Fruit fly (Drosophila melanogaster) whole organism, wandering third instar larva: ENCODE data around the gene pyd.

Source experiments
- Abd-B ChIP-seq: fragments of >200 bp; optimal IDR thresholded peaks from 2 replicates; lab custom pipeline; 2017; ENCODE audit warnings: missing biosample characterization, missing genetic modification characterization
- CrebA ChIP-seq: fragments of 200-800 bp; sonication (Bioruptor generic); optimal IDR thresholded peaks from 2 replicates; lab custom pipeline; 2016; ENCODE audit warnings: missing biosample characterization, mild to moderate bottlenecking, missing genetic modification characterization, borderline replicate concordance
- Hnf4 ChIP-seq: fragments of 200-800 bp; sonication (Bioruptor generic); optimal IDR thresholded peaks from 2 replicates; lab custom pipeline; 2016; ENCODE audit warnings: missing biosample characterization, mild to moderate bottlenecking, missing genetic modification characterization
- Rel ChIP-seq, 2 experiments: fragments of 200-800 bp; sonication (Bioruptor generic) in 1 of 2; optimal IDR thresholded peaks; 2 replicates in 1 of 2; 3 replicates in 1 of 2; lab custom pipeline; 2016 to 2019; ENCODE audit warnings: mild to moderate bottlenecking in 2 of 2, missing biosample characterization in 2 of 2, missing genetic modification characterization in 2 of 2, moderate library complexity in 1 of 2
- br ChIP-seq: fragments of 200-800 bp; sonication (Bioruptor generic); optimal IDR thresholded peaks from 2 replicates; lab custom pipeline; 2016; ENCODE audit warnings: missing biosample characterization, missing genetic modification characterization
- brk ChIP-seq: fragments of 200-800 bp; sonication (Bioruptor generic); optimal IDR thresholded peaks from 2 replicates; lab custom pipeline; 2016; ENCODE audit warnings: missing biosample characterization, mild to moderate bottlenecking, missing genetic modification characterization
- fru ChIP-seq: fragments of 200-800 bp; sonication (Bioruptor generic); optimal IDR thresholded peaks from 3 replicates; lab custom pipeline; 2016; ENCODE audit warnings: missing biosample characterization, mild to moderate bottlenecking, missing genetic modification characterization
- jim ChIP-seq: fragments of 175-275, 200-325 bp; sonication (Bioruptor generic); optimal IDR thresholded peaks from 2 replicates; lab custom pipeline; 2016; ENCODE audit warnings: missing biosample characterization, mild to moderate bottlenecking, missing genetic modification characterization
- lola ChIP-seq: fragments of >200 bp; optimal IDR thresholded peaks from 2 replicates; lab custom pipeline; 2017; ENCODE audit warnings: missing biosample characterization, missing genetic modification characterization
- woc ChIP-seq: sonication (Bioruptor generic); optimal IDR thresholded peaks from 2 replicates; lab custom pipeline; 2016; ENCODE audit warnings: missing biosample characterization, mild to moderate bottlenecking, missing genetic modification characterization

dm6 chr3R:8922617-8923242, 9.0 kb downstream of the pyd start:
- TF ChIP-seq jim (GFP tag; lab: Kevin White, UChicago) (no peak), Hnf4 (GFP tag; lab: Kevin White, UChicago) (no peak), br (GFP tag; lab: Kevin White, UChicago) (no peak), Rel (GFP tag; optimal IDR thresholded peaks at IDR 0.05; lab: Kevin White, UChicago) (no peak), Rel (tag; optimal IDR thresholded peaks at IDR 0.05; lab: Kevin White, UChicago) (peak; percentile 17), Abd-B (GFP tag; lab: Kevin White, UChicago) (no peak), brk (GFP tag; lab: Kevin White, UChicago) (no peak), fru (GFP tag; lab: Kevin White, UChicago) (no peak), lola (GFP tag; lab: Kevin White, UChicago) (no peak), woc (GFP tag; lab: Kevin White, UChicago) (no peak), CrebA (GFP tag; lab: Kevin White, UChicago) (no peak)
